Worm (Caenorhabditis elegans) whole organism, L4 larva: Measurements from ENCODE around the gene C29A12.6.

Source experiments
- aly-2 ChIP-seq: sonication (generic microtip); optimal IDR thresholded peaks from 2 replicates; lab custom pipeline; 2018; ENCODE audit warnings: missing biosample characterization, missing genetic modification characterization
- ama-1 ChIP-seq: fragments of 150-350 bp; optimal IDR thresholded peaks from 2 replicates; lab custom pipeline; 2014; ENCODE audit warnings: inconsistent platforms, mixed read lengths
- ces-1 ChIP-seq: fragments of 150-350 bp; sonication (generic microtip); optimal IDR thresholded peaks from 4 replicates; lab custom pipeline; 2014; ENCODE audit warnings: missing biosample characterization, missing genetic modification reagents, missing genetic modification characterization
- daf-8 ChIP-seq: fragments of 200-800 bp; sonication (Bioruptor generic); IDR thresholded peaks from 2 replicates; pipeline ENCODE4 v1.3.6; 2022; ENCODE audit warnings: missing genetic modification characterization, missing compliant biosample characterization
- fkh-10 ChIP-seq: fragments of 150-350 bp; optimal IDR thresholded peaks from 2 replicates; lab custom pipeline; 2014; ENCODE audit warnings: missing biosample characterization, missing genetic modification reagents, missing genetic modification characterization
- nhr-11 ChIP-seq: fragments of 150-350 bp; optimal IDR thresholded peaks from 2 replicates; lab custom pipeline; 2014; ENCODE audit warnings: missing biosample characterization, missing genetic modification characterization
- nhr-237 ChIP-seq: sonication (generic microtip); optimal IDR thresholded peaks from 2 replicates; lab custom pipeline; 2017; ENCODE audit warnings: missing biosample characterization, missing genetic modification characterization
- tra-1 ChIP-seq: fragments of 200-800 bp; sonication (Bioruptor generic); IDR thresholded peaks from 2 replicates; pipeline ENCODE4 v1.3.6; 2022; ENCODE audit warnings: missing genetic modification reagents, missing genetic modification characterization, missing compliant biosample characterization
- vab-7 ChIP-seq: fragments of 200-800 bp; sonication (Bioruptor generic); IDR thresholded peaks from 2 replicates; pipeline ENCODE4 v1.3.6; 2022; ENCODE audit warnings: missing genetic modification reagents, missing genetic modification characterization, missing compliant biosample characterization
- zip-2 ChIP-seq: fragments of 150-350 bp; optimal IDR thresholded peaks from 2 replicates; lab custom pipeline; 2014; ENCODE audit warnings: missing biosample characterization, missing genetic modification characterization
- ztf-11 ChIP-seq: fragments of 150-350 bp; optimal IDR thresholded peaks from 2 replicates; lab custom pipeline; 2014; ENCODE audit warnings: missing biosample characterization, missing genetic modification characterization

DNA sequence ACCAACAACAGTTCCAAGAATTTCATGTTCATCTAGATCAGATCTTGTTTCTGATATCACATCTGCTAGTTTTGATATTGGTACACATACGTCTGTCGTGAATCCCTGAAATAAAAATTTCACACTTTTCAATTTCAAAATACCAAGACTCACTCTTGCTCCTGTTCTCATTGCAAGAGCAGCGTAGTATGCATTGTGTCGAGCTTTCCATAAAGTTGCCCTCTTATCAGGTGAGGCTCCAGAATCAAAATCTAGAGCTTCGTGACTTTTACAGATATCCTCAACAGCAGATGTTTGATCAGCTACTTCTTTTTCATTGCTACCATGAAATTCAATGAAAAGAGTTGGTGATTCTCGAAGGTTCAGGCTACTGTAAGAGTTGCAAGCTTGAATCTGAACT lies 42.0 kb downstream of the C29A12.6 start, which contains the start of gene F32D8.11:
- TF ChIP-seq vab-7 (GFP tag; lab: Robert Waterston, UW) (no peak), ces-1 (GFP tag; lab: Kevin White, UChicago) (no peak), tra-1 (GFP tag; lab: Robert Waterston, UW) (no peak), fkh-10 (GFP tag; lab: Kevin White, UChicago) (no peak), ama-1 (no peak), zip-2 (no peak), nhr-237 (no peak), aly-2 (tag; lab: Kevin White, UChicago) (no peak), ztf-11 (tag; lab: Kevin White, UChicago) (no peak), nhr-11 (tag; lab: Kevin White, UChicago) (no peak), daf-8 (GFP tag; lab: Robert Waterston, UW) (no peak)
